Worm (Caenorhabditis elegans): ENCODE data around the gene wrt-2.

DNA sequence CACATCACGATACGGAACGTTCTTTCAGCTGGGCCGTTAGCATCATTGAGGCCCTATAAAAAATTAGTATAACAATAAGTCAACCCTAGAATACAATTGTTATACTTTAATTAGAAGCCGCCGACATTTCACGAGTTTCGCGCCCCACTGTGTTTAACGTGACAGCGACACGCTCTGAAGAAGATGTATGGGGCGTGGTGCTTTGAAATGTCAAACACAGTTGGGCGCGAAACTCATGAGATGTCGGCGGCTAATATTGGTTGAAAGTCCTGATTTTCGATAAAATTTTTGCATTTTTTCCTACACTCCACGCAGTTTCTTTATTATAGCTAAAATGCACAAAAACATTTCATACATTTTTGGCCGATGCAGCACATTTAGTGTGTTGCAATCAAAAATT lies 38.1 kb downstream of the wrt-2 start:
- TF ChIP-seq nhr-23 (tag; optimal IDR thresholded peaks at IDR 0.05): no peak
- TF ChIP-seq sem-4 (tag; optimal IDR thresholded peaks at IDR 0.05): no peak
- no peak for TF ChIP-seq nhr-25 (tag; optimal IDR thresholded peaks at IDR 0.05)
- no peak for TF ChIP-seq unc-55 (GFP tag; optimal IDR thresholded peaks at IDR 0.05)
- no peak for TF ChIP-seq nhr-237 (tag; optimal IDR thresholded peaks at IDR 0.05)
- TF ChIP-seq ztf-11 (tag; optimal IDR thresholded peaks at IDR 0.05): no peak
